Worm (Caenorhabditis elegans): ENCODE data around the gene F32G8.3.

The F32G8.3 gene

DNA sequence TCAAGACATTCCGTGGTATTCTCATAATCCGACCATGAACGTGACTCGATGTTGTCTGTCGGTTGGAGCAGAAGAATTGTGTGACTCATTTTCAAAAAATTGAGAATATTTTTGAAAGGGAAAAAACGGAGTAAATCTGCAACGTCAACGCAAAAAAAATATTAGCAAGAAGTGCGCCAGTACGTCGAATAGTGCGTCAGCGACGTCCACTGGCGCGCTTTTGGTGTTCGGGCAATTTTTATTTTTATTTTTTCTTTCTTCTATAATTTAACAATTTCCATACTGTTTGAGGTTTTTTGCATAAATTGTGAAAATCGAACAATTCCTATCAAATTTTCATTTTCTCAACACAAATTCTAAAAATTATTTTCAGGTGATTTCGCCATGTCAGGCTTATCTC lies 23.8 kb upstream of the F32G8.3 start, which contains the start of the genes erh-1 and lpd-9 (continued):
- peak; percentile 38 for TF ChIP-seq ztf-7 (tag; optimal IDR thresholded peaks at IDR 0.05)
- no peak for TF ChIP-seq zag-1 (tag; optimal IDR thresholded peaks at IDR 0.05)
- TF ChIP-seq ceh-44 (GFP tag; IDR thresholded peaks at IDR 0.05): no peak
- peak in 1 of 2 experiments; percentile 32 for TF ChIP-seq mdl-1 (tag; optimal IDR thresholded peaks at IDR 0.05)
- TF ChIP-seq fos-1 (tag; optimal IDR thresholded peaks at IDR 0.05): no peak
- TF ChIP-seq nhr-6 (tag; optimal IDR thresholded peaks at IDR 0.05): no peak
- no peak for TF ChIP-seq ztf-11 (tag; optimal IDR thresholded peaks at IDR 0.05)
- TF ChIP-seq zfp-3 (GFP tag; conservative IDR thresholded peaks at IDR 0.05): no peak
- no peak for TF ChIP-seq lsy-2 (tag; optimal IDR thresholded peaks at IDR 0.05)
- TF ChIP-seq zfp-2 (tag; optimal IDR thresholded peaks at IDR 0.05): peak; percentile 20
- peak; percentile 46 for TF ChIP-seq nhr-77 (tag; optimal IDR thresholded peaks at IDR 0.05)
- TF ChIP-seq snpc-4 (tag; optimal IDR thresholded peaks at IDR 0.05): no peak
- no peak for TF ChIP-seq dmd-8 (GFP tag; IDR thresholded peaks at IDR 0.05)
- no peak for TF ChIP-seq daf-12 (tag; optimal IDR thresholded peaks at IDR 0.05)
- peak; percentile 73; the same call in 1 of the 2 replicates for TF ChIP-seq php-3 (GFP tag; IDR thresholded peaks at IDR 0.05)
- no peak for TF ChIP-seq madf-5 (GFP tag; IDR thresholded peaks at IDR 0.05)
- no peak for TF ChIP-seq mxl-2 (GFP tag; conservative IDR thresholded peaks at IDR 0.05)
- peak; percentile 78 for TF ChIP-seq ceh-20 (GFP tag; IDR thresholded peaks at IDR 0.05)
- TF ChIP-seq set-16 (GFP tag; IDR thresholded peaks at IDR 0.05): no peak
- peak; percentile 66 for TF ChIP-seq nhr-48 (tag; optimal IDR thresholded peaks at IDR 0.05)

DNA sequence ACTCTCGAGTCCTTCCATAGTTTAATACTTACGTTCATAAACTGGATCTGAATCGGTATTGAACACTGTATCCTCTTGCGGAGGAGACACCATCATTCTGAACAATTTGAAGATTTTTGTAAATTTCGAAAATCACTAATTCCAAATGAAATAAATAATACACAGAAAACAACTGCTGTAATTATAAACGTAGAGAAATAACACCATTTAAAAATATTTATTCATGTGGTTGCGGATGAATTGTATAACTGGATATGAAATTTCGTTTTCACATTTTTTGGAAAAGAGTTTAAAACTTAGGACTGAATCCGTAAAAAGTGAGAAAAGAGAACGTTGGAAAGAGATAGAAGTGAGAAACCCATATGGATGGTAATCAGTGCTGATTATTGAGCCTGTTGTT lies 23.1 kb upstream of the F32G8.3 start, which contains the start of gene mics-1:
Gene mics-1, minus strand, starts transcription at position 101 of the 400 bp plus-strand sequence.
- TF ChIP-seq snpc-1.2 (GFP tag; IDR thresholded peaks at IDR 0.05) (no peak), daf-19 (GFP tag; conservative IDR thresholded peaks at IDR 0.05) (0 out of 2 replicates have a peak, but pooled peaks have one; percentile 27), lin-13 (GFP tag; optimal IDR thresholded peaks at IDR 0.05) (no peak), dmd-6 (GFP tag; IDR thresholded peaks at IDR 0.05) (no peak)

ce11 chrV:10576319-10576718 lies 21.2 kb upstream of the F32G8.3 start, which contains the start of gene vps-54:
Gene vps-54 (minus strand): TSS chrV:10576419.
- no peak for TF ChIP-seq hmg-1.1 (GFP tag; IDR thresholded peaks at IDR 0.05)
- no peak for TF ChIP-seq mxl-2 (GFP tag; conservative IDR thresholded peaks at IDR 0.05)
- TF ChIP-seq vab-7 (GFP tag; IDR thresholded peaks at IDR 0.05): no peak
- no peak for TF ChIP-seq attf-4 (tag; optimal IDR thresholded peaks at IDR 0.05)
- TF ChIP-seq hif-1 (tag; optimal IDR thresholded peaks at IDR 0.05): no peak
- TF ChIP-seq ceh-20 (GFP tag; IDR thresholded peaks at IDR 0.05): no peak
- TF ChIP-seq F44E2.7 (GFP tag; IDR thresholded peaks at IDR 0.05): no peak
- TF ChIP-seq ZK546.5 (tag; optimal IDR thresholded peaks at IDR 0.05): no peak
- TF ChIP-seq hlh-11 (tag; optimal IDR thresholded peaks at IDR 0.05): no peak
- TF ChIP-seq spr-3 (GFP tag; optimal IDR thresholded peaks at IDR 0.05): no peak
- TF ChIP-seq php-3 (GFP tag; IDR thresholded peaks at IDR 0.05): no peak
- TF ChIP-seq lsy-2 (tag; optimal IDR thresholded peaks at IDR 0.05): no peak
- TF ChIP-seq ceh-44 (GFP tag; IDR thresholded peaks at IDR 0.05): no peak
- no peak for TF ChIP-seq daf-16 (GFP tag; optimal IDR thresholded peaks at IDR 0.05)
- no peak for TF ChIP-seq daf-16 (tag; optimal IDR thresholded peaks at IDR 0.05)
- TF ChIP-seq pqm-1 (tag; optimal IDR thresholded peaks at IDR 0.05): no peak
- TF ChIP-seq nhr-76 (tag; optimal IDR thresholded peaks at IDR 0.05): no peak

- TF ChIP-seq aha-1 (tag) (peak; percentile 32), hlh-30 (tag; optimal IDR thresholded peaks at IDR 0.05; ENCODE audit: insufficient read depth) (no peak), madf-9 (GFP tag; conservative IDR thresholded peaks at IDR 0.05) (no peak), unc-62 (GFP tag; optimal IDR thresholded peaks at IDR 0.05 in 1 of 2) (peak in 1 of 2 experiments; percentile 91), unc-62 (tag; optimal IDR thresholded peaks at IDR 0.05) (no peak), daf-8 (GFP tag; IDR thresholded peaks at IDR 0.05) (no peak)
These were observed 19.1 kb upstream of the F32G8.3 start for ce11 chrV:10574197-10574596.
